Fruit fly (Drosophila melanogaster): ENCODE results near the gene CG42521.

Gene CG42521

DNA sequence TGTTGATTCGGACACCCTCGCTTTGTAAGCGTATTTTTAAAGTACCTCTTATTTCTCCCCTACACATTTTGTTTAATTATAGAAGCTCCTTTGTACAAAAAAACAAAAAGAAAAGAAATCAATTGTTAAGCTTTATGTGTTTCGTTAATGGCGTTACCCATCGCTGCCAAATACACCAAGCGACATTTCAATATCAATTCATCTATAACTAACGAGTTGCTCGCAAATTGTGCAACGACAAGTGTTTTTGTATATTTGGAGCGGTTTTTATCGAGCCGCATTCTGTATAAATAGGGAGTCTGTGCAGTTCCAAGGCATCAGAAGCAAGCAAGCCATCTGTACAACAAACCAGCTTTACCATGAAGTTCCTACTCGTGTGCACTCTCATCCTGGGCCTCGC, 16.1 kb upstream of the CG42521 start, which contains the start of gene CG18628:
Gene CG18628 (plus strand): TSS at position 301 of the 400 bp plus-strand sequence.
- no peak for TF ChIP-seq psq (optimal IDR thresholded peaks at IDR 0.05)
- no peak for TF ChIP-seq pan (optimal IDR thresholded peaks at IDR 0.05)
- no peak for TF ChIP-seq EcR (GFP tag; optimal IDR thresholded peaks at IDR 0.05)
- no peak for TF ChIP-seq CG8478 (optimal IDR thresholded peaks at IDR 0.05)
- TF ChIP-seq Dll (optimal IDR thresholded peaks at IDR 0.05) = no peak
- no peak for TF ChIP-seq usp (GFP tag; optimal IDR thresholded peaks at IDR 0.05)

DNA sequence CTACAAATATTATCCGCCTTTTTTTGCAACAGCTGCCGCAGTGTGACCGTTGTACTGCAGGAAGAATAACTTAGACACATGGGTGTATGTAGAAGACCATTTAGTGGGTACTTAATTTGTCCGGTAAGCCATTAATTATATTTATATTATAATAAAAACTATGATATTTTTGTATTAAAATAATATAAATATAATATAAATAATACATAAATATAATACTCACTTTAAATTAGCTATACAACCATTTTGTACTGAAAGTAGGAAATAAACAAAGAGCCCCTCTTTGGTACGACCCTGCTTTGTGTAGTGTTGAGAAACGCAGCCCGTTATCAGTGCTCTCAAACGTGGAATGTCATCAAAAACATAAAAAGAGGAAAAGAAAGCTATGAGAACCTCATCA, 14.4 kb upstream of the CG42521 start, which contains the start of gene Cnep1r2:
Gene Cnep1r2 (plus strand): TSS at position 328 of the 400 bp plus-strand sequence.
- TF ChIP-seq EcR (GFP tag; optimal IDR thresholded peaks at IDR 0.05) (no peak), Dll (optimal IDR thresholded peaks at IDR 0.05) (no peak), CG8478 (optimal IDR thresholded peaks at IDR 0.05) (no peak), usp (GFP tag; optimal IDR thresholded peaks at IDR 0.05) (no peak), pan (optimal IDR thresholded peaks at IDR 0.05) (no peak), psq (optimal IDR thresholded peaks at IDR 0.05) (no peak)

DNA sequence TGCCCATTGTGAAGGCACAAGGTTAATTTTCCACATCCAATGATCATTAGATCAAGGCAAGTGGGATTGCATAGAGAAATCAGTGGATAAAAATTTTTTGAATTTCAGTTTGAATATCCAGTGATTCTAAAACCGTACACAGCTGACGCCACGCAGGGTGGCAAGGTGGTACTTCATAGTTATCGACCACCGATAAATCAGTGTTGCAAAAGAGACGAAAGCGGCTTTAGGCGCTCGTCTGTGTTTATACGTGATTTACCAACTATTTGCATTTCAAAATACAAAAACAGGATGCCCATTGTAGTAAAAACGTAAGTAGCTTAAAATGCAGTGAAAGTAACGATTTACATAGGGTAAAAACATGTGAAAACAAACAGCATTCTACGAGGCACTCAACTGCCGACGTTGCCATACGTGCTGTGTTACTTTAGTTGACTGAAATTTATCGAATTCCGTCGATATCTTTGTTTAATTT, 7.5 kb upstream of the CG42521 start, which contains the start of the genes CG42535, CG34001 and hay:
Gene CG42535 (minus strand): TSS at position 51 of the 475 bp plus-strand sequence.
Gene CG34001 (plus strand): TSS at position 195 of the 475 bp plus-strand sequence.
Gene hay (plus strand): TSS at position 195 of the 475 bp plus-strand sequence.
- TF ChIP-seq Dll (optimal IDR thresholded peaks at IDR 0.05) = no peak
- TF ChIP-seq usp (GFP tag; optimal IDR thresholded peaks at IDR 0.05) = no peak
- TF ChIP-seq EcR (GFP tag; optimal IDR thresholded peaks at IDR 0.05) = no peak
- no peak for TF ChIP-seq pan (optimal IDR thresholded peaks at IDR 0.05)
- TF ChIP-seq CG8478 (optimal IDR thresholded peaks at IDR 0.05) = no peak
- no peak for TF ChIP-seq psq (optimal IDR thresholded peaks at IDR 0.05)

DNA sequence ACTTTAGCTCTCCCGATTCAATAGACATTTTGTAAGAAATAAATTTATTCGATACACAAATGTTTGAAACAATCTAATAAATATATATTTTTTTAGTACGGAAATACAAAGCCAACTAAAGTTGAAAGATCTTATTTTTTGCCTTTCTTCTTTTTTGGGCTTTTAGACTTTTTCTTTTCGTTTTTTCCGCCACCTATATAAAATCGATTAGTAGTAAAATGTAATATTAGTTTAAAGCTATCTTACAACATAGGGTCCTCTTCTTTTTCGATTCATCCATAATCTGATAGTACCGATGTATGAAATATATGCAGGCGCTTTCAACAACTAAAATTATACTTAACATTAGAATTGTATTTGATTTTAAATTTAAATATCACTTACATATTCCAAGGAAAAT, 6.6 kb upstream of the CG42521 start, which contains the start of gene CG42536:
Gene CG42536 (minus strand): TSS at position 101 of the 400 bp plus-strand sequence.
- no peak for TF ChIP-seq EcR (GFP tag; optimal IDR thresholded peaks at IDR 0.05)
- TF ChIP-seq Dll (optimal IDR thresholded peaks at IDR 0.05) = no peak
- no peak for TF ChIP-seq CG8478 (optimal IDR thresholded peaks at IDR 0.05)
- no peak for TF ChIP-seq usp (GFP tag; optimal IDR thresholded peaks at IDR 0.05)
- TF ChIP-seq psq (optimal IDR thresholded peaks at IDR 0.05) = no peak
- no peak for TF ChIP-seq pan (optimal IDR thresholded peaks at IDR 0.05)

DNA sequence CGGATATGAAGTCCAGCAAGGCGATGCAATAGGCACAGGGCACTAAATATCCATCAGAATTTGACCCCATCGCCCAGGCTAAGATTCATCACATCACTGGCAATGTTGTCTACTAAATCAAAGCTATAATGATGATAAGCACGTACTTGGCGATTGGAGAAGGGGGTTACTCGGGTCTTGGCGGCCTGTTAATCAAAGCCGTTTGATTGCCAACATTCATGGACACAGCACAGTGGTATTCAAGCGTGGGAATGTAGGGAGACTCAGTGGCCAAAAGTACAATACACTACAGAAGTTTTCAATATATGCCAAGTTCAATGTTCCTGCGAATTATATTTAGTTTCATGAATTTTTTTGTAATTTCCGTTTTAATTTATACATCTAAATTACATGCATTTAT, 5.0 kb upstream of the CG42521 start, which contains the start of gene CG14151:
Gene CG14151 (minus strand): TSS at position 101 of the 400 bp plus-strand sequence.
- TF ChIP-seq usp (GFP tag; optimal IDR thresholded peaks at IDR 0.05) = no peak
- no peak for TF ChIP-seq psq (optimal IDR thresholded peaks at IDR 0.05)
- no peak for TF ChIP-seq CG8478 (optimal IDR thresholded peaks at IDR 0.05)
- TF ChIP-seq EcR (GFP tag; optimal IDR thresholded peaks at IDR 0.05) = no peak
- TF ChIP-seq Dll (optimal IDR thresholded peaks at IDR 0.05) = no peak
- TF ChIP-seq pan (optimal IDR thresholded peaks at IDR 0.05) = no peak

DNA sequence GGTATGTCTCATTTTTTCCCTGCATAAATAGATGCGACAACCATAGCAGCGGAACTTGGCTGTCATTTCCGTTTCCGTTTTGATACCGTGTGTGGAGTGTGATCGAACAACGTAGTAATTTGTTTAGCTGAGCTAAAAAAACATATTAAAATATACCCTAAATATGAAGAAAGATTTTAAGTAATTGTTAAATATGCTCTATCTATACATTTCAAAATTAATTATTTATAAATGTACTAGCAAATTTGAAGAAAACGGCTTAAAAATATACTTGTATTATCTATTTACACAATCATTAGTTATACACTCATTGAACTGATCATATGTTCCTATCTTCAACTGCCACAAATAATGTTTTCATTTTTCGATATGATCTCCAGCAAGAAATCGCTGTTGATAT, 2.8 kb upstream of the CG42521 start, which contains the start of gene CG34238:
Gene CG34238 (plus strand): TSS at position 301 of the 400 bp plus-strand sequence.
- TF ChIP-seq psq (optimal IDR thresholded peaks at IDR 0.05) = no peak
- no peak for TF ChIP-seq EcR (GFP tag; optimal IDR thresholded peaks at IDR 0.05)
- no peak for TF ChIP-seq CG8478 (optimal IDR thresholded peaks at IDR 0.05)

DNA sequence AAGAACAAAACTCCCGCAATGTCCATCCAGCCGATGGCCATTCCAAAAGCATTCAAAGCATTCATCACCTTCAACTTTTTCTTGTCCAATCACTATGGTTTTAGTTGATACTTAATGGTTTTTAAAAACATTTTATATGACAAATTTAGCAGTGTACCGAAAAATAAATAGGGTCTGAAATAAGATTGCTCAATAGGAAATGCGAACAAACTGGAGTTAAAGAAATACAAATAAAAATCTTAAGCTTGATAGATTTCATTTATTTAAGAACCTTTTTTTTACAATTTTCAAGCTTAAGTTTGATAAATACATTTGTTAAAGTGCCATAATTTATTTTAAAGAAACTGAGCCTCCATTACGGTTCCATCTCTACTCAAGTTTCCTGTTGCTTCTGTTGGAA, 2.1 kb upstream of the CG42521 start, which contains the start of gene CG43127:
Gene CG43127 (minus strand): TSS at position 101 of the 400 bp plus-strand sequence.
- TF ChIP-seq psq (optimal IDR thresholded peaks at IDR 0.05) (no peak), EcR (GFP tag; optimal IDR thresholded peaks at IDR 0.05) (no peak)

DNA sequence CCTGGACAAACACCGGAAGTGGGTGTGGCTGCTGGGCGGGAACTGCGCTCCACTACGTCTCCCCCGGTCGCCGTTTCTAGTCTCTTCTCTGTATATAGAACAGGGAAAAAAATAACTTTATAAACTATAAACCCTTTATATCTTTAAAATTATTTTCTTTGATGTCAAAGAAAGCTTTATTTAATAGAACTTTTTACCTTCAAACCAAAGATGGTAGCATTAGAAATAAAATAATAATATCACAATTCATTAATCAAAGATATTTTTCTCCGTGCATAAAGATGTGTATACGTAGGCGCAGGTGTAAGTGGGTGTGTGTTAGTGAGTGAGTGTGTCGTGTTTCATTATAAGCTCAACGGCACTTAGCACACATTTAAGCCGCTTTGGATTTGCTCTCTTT, 23.9 kb downstream of the CG42521 start:
- TF ChIP-seq usp (GFP tag; optimal IDR thresholded peaks at IDR 0.05) (no peak), psq (optimal IDR thresholded peaks at IDR 0.05) (no peak), CG8478 (optimal IDR thresholded peaks at IDR 0.05) (no peak), pan (optimal IDR thresholded peaks at IDR 0.05) (no peak), Dll (optimal IDR thresholded peaks at IDR 0.05) (no peak), EcR (GFP tag; optimal IDR thresholded peaks at IDR 0.05) (no peak)

DNA sequence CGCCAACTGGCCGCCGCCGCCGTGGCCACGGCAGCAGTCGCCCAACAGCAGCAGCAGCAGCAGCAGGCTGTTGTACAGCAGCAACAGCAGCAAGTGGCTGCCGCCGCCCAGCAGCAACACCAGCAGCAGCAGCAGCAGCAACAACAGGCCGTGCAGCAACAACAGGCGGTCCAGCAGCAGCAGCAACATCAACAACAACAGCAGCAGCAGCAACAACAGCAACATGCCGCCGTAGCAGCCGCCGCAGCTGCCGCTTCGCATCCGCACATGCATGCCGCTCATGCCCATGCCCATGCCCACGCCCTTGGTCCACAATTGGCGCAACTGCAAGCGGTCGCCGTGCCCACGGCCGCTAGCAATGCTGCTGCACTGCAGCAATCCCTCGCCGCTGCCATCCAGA, 38.4 kb downstream of the CG42521 start:
- TF ChIP-seq Dll (optimal IDR thresholded peaks at IDR 0.05) (no peak), CG8478 (optimal IDR thresholded peaks at IDR 0.05) (no peak), usp (GFP tag; optimal IDR thresholded peaks at IDR 0.05) (no peak), psq (optimal IDR thresholded peaks at IDR 0.05) (no peak), EcR (GFP tag; optimal IDR thresholded peaks at IDR 0.05) (no peak), pan (optimal IDR thresholded peaks at IDR 0.05) (no peak)

DNA sequence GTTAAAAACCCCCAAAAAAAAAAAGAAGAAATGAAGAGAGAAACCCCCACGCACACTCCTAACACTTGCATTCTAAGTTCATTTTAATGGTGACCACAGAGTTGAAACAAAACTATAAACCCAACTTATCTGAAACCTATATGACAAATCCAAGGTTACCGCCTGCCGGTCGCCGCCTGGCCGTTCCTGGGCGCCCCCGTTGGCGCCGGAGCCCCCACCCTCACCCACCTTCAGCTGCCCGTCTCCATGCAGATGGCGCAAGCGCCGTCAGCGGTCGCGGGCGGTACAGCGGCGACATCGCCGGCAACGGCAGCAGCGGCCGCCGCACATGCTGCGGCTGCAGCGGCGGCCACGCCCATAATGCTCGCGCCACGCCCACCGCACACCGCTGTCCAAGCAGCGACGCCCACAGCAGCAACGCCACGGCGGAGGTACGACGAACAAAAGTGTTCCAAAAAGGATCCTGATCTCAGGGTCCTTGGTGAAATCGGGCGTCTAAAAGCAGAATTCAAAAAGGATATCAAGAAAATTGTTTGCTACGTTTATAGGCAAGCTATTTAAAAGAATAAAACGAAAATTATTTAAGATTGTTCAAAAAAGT, 41.6 kb downstream of the CG42521 start:
- TF ChIP-seq usp (GFP tag; optimal IDR thresholded peaks at IDR 0.05) = no peak
- TF ChIP-seq EcR (GFP tag; optimal IDR thresholded peaks at IDR 0.05) = no peak
- no peak for TF ChIP-seq pan (optimal IDR thresholded peaks at IDR 0.05)
- no peak for TF ChIP-seq CG8478 (optimal IDR thresholded peaks at IDR 0.05)
- no peak for TF ChIP-seq Dll (optimal IDR thresholded peaks at IDR 0.05)
- no peak for TF ChIP-seq psq (optimal IDR thresholded peaks at IDR 0.05)
